Worm (Caenorhabditis elegans) whole organism, L2 larva: ENCODE measurements around the gene rnf-121.
A peak's percentile ranks its signal among the peaks of the same experiment; 100 is the strongest.

ENCODE experiments used
- ZK546.5 ChIP-seq: sonication (generic microtip); optimal IDR thresholded peaks from 2 replicates; lab custom pipeline; 2017; ENCODE audit warnings: missing biosample characterization, missing genetic modification characterization
- ama-1 ChIP-seq: fragments of 150-350 bp; optimal IDR thresholded peaks from 2 replicates; lab custom pipeline; 2018; ENCODE audit warnings: inconsistent platforms
- ceh-16 ChIP-seq: fragments of 150-350 bp; optimal IDR thresholded peaks from 2 replicates; lab custom pipeline; 2014; ENCODE audit warnings: missing biosample characterization, missing genetic modification characterization
- fos-1 ChIP-seq: fragments of 150-350 bp; optimal IDR thresholded peaks from 2 replicates; lab custom pipeline; 2014; ENCODE audit warnings: missing biosample characterization, missing genetic modification characterization
- lin-13 ChIP-seq: fragments of 150-350 bp; optimal IDR thresholded peaks from 2 replicates; lab custom pipeline; 2014; ENCODE audit warnings: missing biosample characterization, missing genetic modification reagents, missing genetic modification characterization
- lin-39 ChIP-seq: fragments of 150-350 bp; optimal IDR thresholded peaks from 2 replicates; lab custom pipeline; 2014; ENCODE audit warnings: missing biosample characterization, missing genetic modification reagents, missing genetic modification characterization
- nhr-12 ChIP-seq: fragments of 150-350 bp; optimal IDR thresholded peaks from 2 replicates; lab custom pipeline; 2014; ENCODE audit warnings: missing biosample characterization, missing genetic modification characterization
- nhr-23 ChIP-seq: fragments of 150-350 bp; optimal IDR thresholded peaks from 2 replicates; lab custom pipeline; 2014; ENCODE audit warnings: missing biosample characterization, missing genetic modification reagents, missing genetic modification characterization
- nhr-237 ChIP-seq: fragments of 150-350 bp; optimal IDR thresholded peaks from 2 replicates; lab custom pipeline; 2014; ENCODE audit warnings: missing biosample characterization, missing genetic modification characterization
- nhr-25 ChIP-seq: fragments of 150-350 bp; sonication (generic microtip); optimal IDR thresholded peaks from 3 replicates; lab custom pipeline; 2014; ENCODE audit warnings: missing biosample characterization, missing genetic modification characterization
- nhr-6 ChIP-seq: fragments of 150-350 bp; optimal IDR thresholded peaks from 2 replicates; lab custom pipeline; 2014; ENCODE audit warnings: missing biosample characterization, missing genetic modification characterization
- peb-1 ChIP-seq: fragments of 150-350 bp; optimal IDR thresholded peaks from 2 replicates; lab custom pipeline; 2014; ENCODE audit warnings: missing biosample characterization, missing genetic modification characterization
- snpc-4 ChIP-seq: fragments of 150-350 bp; optimal IDR thresholded peaks from 2 replicates; lab custom pipeline; 2014; ENCODE audit warnings: missing biosample characterization, missing genetic modification characterization

DNA sequence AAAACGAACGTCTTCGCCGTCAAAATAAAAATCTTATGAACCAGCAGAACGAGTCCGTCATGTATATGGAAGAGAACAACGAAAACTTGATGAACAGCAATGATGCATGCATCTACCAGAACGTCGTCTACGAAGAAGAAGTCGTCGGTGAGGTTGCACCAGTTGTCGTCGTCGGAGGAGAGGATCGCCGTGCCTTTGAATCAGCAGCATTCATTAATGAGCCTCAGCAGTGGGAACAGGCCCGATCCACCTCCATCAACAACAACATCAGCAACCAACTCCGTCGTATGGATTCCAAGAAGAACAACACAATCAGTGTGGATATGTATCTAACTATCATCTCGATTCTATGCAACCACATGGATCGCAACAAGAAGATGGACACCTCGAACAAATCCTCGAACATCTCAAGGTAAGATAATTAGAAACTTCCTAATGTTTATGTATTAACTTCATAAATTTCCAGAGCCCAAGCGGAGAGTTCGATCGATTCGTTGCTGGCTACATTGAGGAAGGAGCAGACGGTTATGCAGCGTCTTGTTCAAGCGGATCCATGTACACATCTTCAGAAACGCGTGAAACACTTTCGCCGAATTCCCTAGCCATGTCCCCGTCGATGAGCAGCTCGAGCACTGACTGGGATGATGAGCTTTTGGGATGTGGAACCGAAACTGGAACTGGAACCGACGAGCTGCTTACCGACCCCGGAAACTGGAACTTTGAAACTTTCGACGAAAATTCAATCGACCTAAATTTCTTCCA lies 23.8 kb upstream of the rnf-121 start:
- TF ChIP-seq nhr-23 (tag; lab: Kevin White, UChicago) (no peak), nhr-237 (tag; lab: Kevin White, UChicago) (no peak), nhr-12 (tag; lab: Kevin White, UChicago) (no peak), ceh-16 (tag; lab: Kevin White, UChicago) (no peak), fos-1 (tag; lab: Kevin White, UChicago) (no peak), snpc-4 (tag; lab: Kevin White, UChicago) (no peak), lin-39 (tag; lab: Kevin White, UChicago) (no peak), ama-1 (lab: Kevin White, UChicago) (no peak), nhr-25 (tag; lab: Kevin White, UChicago) (no peak), ZK546.5 (no peak), lin-13 (GFP tag; lab: Kevin White, UChicago) (peak; percentile 19), nhr-6 (tag; lab: Kevin White, UChicago) (no peak), peb-1 (tag; lab: Kevin White, UChicago) (no peak)
